Worm (Caenorhabditis elegans) whole organism, early embryonic: ENCODE measurements around the gene fat-1.

Experiments
- B0310.2 ChIP-seq: sonication (generic microtip); optimal IDR thresholded peaks from 2 replicates; lab custom pipeline; 2016; ENCODE audit warnings: mild to moderate bottlenecking, missing genetic modification characterization, missing compliant biosample characterization
- F13C5.2 ChIP-seq: sonication (generic microtip); optimal IDR thresholded peaks from 2 replicates; lab custom pipeline; 2017; ENCODE audit warnings: mild to moderate bottlenecking, missing genetic modification characterization, inconsistent platforms, missing compliant biosample characterization
- aly-1 ChIP-seq: sonication (generic microtip); optimal IDR thresholded peaks from 2 replicates; lab custom pipeline; 2016; ENCODE audit warnings: missing genetic modification characterization, missing compliant biosample characterization
- ama-1 ChIP-seq: fragments of 150-350 bp; optimal IDR thresholded peaks from 2 replicates; lab custom pipeline; 2014
- ceh-13 ChIP-seq: fragments of 200-800 bp; sonication (Bioruptor generic); optimal IDR thresholded peaks from 2 replicates; lab custom pipeline; 2018; ENCODE audit warnings: mild to moderate bottlenecking, missing genetic modification characterization, missing compliant biosample characterization
- flt-1 ChIP-seq: fragments of 200-800 bp; sonication (Bioruptor generic); IDR thresholded peaks from 2 replicates; pipeline ENCODE4 v1.3.6; 2022; ENCODE audit warnings: missing genetic modification characterization, missing compliant biosample characterization
- hmbx-1 ChIP-seq: sonication (generic microtip); optimal IDR thresholded peaks from 2 replicates; lab custom pipeline; 2016; ENCODE audit warnings: mild to moderate bottlenecking, missing genetic modification characterization, missing compliant biosample characterization
- tbx-11 ChIP-seq: fragments of 200-800 bp; sonication (Bioruptor generic); IDR thresholded peaks from 2 replicates; pipeline ENCODE4 v1.3.6; 2022; ENCODE audit warnings: missing genetic modification characterization, missing compliant biosample characterization
- tra-4 ChIP-seq: sonication (generic microtip); optimal IDR thresholded peaks from 2 replicates; lab custom pipeline; 2017; ENCODE audit warnings: missing genetic modification characterization, missing compliant biosample characterization

ce11 chrIV:13311331-13312034, 4.0 kb upstream of the fat-1 start:
- TF ChIP-seq tra-4 (tag; lab: Kevin White, UChicago) (no peak), B0310.2 (tag; lab: Kevin White, UChicago) (no peak), ama-1 (lab: Kevin White, UChicago) (no peak), ceh-13 (GFP tag; lab: Kevin White, UChicago) (no peak), flt-1 (GFP tag; lab: Robert Waterston, UW) (no peak), hmbx-1 (tag; lab: Kevin White, UChicago) (no peak), tbx-11 (GFP tag; lab: Robert Waterston, UW) (no peak), F13C5.2 (tag; lab: Kevin White, UChicago) (no peak), aly-1 (no peak)
